Worm (Caenorhabditis elegans) whole organism, L2 larva: Measurements from ENCODE around the gene Y51H4A.941.

ENCODE experiments used
- C34F6.9 ChIP-seq: fragments of 150-350 bp; optimal IDR thresholded peaks from 2 replicates; lab custom pipeline; 2014; ENCODE audit warnings: missing biosample characterization, missing genetic modification characterization
- F13H6.1 ChIP-seq: sonication (generic microtip); optimal IDR thresholded peaks from 2 replicates; lab custom pipeline; 2016; ENCODE audit warnings: missing genetic modification characterization, missing compliant biosample characterization
- R02D3.7 ChIP-seq: fragments of 150-350 bp; optimal IDR thresholded peaks from 2 replicates; lab custom pipeline; 2014; ENCODE audit warnings: missing biosample characterization, missing genetic modification characterization
- Y55F3AM.14 ChIP-seq: fragments of 200-800 bp; sonication (Bioruptor generic); optimal IDR thresholded peaks from 2 replicates; lab custom pipeline; 2018; ENCODE audit warnings: mild to moderate bottlenecking, missing genetic modification characterization, missing compliant biosample characterization
- alr-1 ChIP-seq: fragments of 150-350 bp; optimal IDR thresholded peaks from 2 replicates; lab custom pipeline; 2014; ENCODE audit warnings: missing biosample characterization, missing genetic modification characterization
- aly-2 ChIP-seq: fragments of 150-350 bp; optimal IDR thresholded peaks from 2 replicates; lab custom pipeline; 2014; ENCODE audit warnings: missing biosample characterization, missing genetic modification characterization
- ama-1 ChIP-seq: fragments of 150-350 bp; optimal IDR thresholded peaks from 2 replicates; lab custom pipeline; 2018; ENCODE audit warnings: inconsistent platforms
- blmp-1 ChIP-seq: sonication (generic microtip); optimal IDR thresholded peaks from 2 replicates; lab custom pipeline; 2017; ENCODE audit warnings: missing genetic modification characterization, mild to moderate bottlenecking, missing compliant biosample characterization, antibody characterized with exemption, moderate library complexity; ENCODE audit not compliant: insufficient read depth
- ceh-16 ChIP-seq: fragments of 150-350 bp; optimal IDR thresholded peaks from 2 replicates; lab custom pipeline; 2014; ENCODE audit warnings: missing biosample characterization, missing genetic modification characterization
- ceh-82 ChIP-seq: fragments of 150-350 bp; optimal IDR thresholded peaks from 2 replicates; lab custom pipeline; 2014; ENCODE audit warnings: missing biosample characterization, missing genetic modification characterization
- crh-2 ChIP-seq: sonication (generic microtip); optimal IDR thresholded peaks from 2 replicates; lab custom pipeline; 2017; ENCODE audit warnings: missing biosample characterization, missing genetic modification characterization
- dmd-4 ChIP-seq: sonication (generic microtip); optimal IDR thresholded peaks from 2 replicates; lab custom pipeline; 2017; ENCODE audit warnings: missing biosample characterization, missing genetic modification characterization
- egl-27 ChIP-seq: sonication (generic microtip); optimal IDR thresholded peaks from 3 replicates; lab custom pipeline; 2017; ENCODE audit warnings: missing biosample characterization, missing genetic modification reagents, missing genetic modification characterization
- elt-1 ChIP-seq: fragments of 150-350 bp; optimal IDR thresholded peaks from 2 replicates; lab custom pipeline; 2014; ENCODE audit warnings: missing biosample characterization, missing genetic modification characterization
- elt-3 ChIP-seq: sonication (generic microtip); optimal IDR thresholded peaks from 2 replicates; lab custom pipeline; 2017; ENCODE audit warnings: missing biosample characterization, missing genetic modification characterization
- gmeb-1 ChIP-seq: fragments of 150-350 bp; optimal IDR thresholded peaks from 2 replicates; lab custom pipeline; 2014; ENCODE audit warnings: missing biosample characterization, missing genetic modification characterization
- lin-11 ChIP-seq: fragments of 150-350 bp; sonication (generic microtip); optimal IDR thresholded peaks from 2 replicates; lab custom pipeline; 2014; ENCODE audit warnings: missing biosample characterization, missing genetic modification characterization, inconsistent platforms, mixed read lengths
- lin-13 ChIP-seq: fragments of 150-350 bp; optimal IDR thresholded peaks from 2 replicates; lab custom pipeline; 2014; ENCODE audit warnings: missing biosample characterization, missing genetic modification reagents, missing genetic modification characterization
- lin-39 ChIP-seq: fragments of 150-350 bp; optimal IDR thresholded peaks from 2 replicates; lab custom pipeline; 2014; ENCODE audit warnings: missing biosample characterization, missing genetic modification reagents, missing genetic modification characterization
- lsy-2 ChIP-seq, 2 experiments: fragments of 150-350 bp in 1 of 2; sonication (generic microtip) in 1 of 2; optimal IDR thresholded peaks; 2 replicates each; lab custom pipeline; 2014 to 2017; ENCODE audit warnings: missing biosample characterization in 2 of 2, missing genetic modification characterization in 2 of 2
- mab-5 ChIP-seq: fragments of 150-350 bp; optimal IDR thresholded peaks from 2 replicates; lab custom pipeline; 2014; ENCODE audit warnings: missing biosample characterization, missing genetic modification characterization
- mbf-1 ChIP-seq: sonication (generic microtip); optimal IDR thresholded peaks from 2 replicates; lab custom pipeline; 2017; ENCODE audit warnings: missing biosample characterization, missing genetic modification characterization
- mdl-1 ChIP-seq, 2 experiments: fragments of 150-350 bp in 1 of 2; sonication (generic microtip) in 1 of 2; optimal IDR thresholded peaks; 2 replicates each; lab custom pipeline; 2017; ENCODE audit warnings: missing biosample characterization in 2 of 2, missing genetic modification characterization in 2 of 2
- nhr-10 ChIP-seq: sonication (generic microtip); optimal IDR thresholded peaks from 2 replicates; lab custom pipeline; 2017; ENCODE audit warnings: missing biosample characterization, missing genetic modification characterization
- nhr-11 ChIP-seq: fragments of 150-350 bp; optimal IDR thresholded peaks from 2 replicates; lab custom pipeline; 2014; ENCODE audit warnings: missing biosample characterization, missing genetic modification characterization
- nhr-12 ChIP-seq: fragments of 150-350 bp; optimal IDR thresholded peaks from 2 replicates; lab custom pipeline; 2014; ENCODE audit warnings: missing biosample characterization, missing genetic modification characterization
- nhr-129 ChIP-seq: fragments of 150-350 bp; optimal IDR thresholded peaks from 2 replicates; lab custom pipeline; 2014; ENCODE audit warnings: missing biosample characterization, missing genetic modification characterization
- nhr-21 ChIP-seq: fragments of 150-350 bp; optimal IDR thresholded peaks from 2 replicates; lab custom pipeline; 2014; ENCODE audit warnings: missing biosample characterization, missing genetic modification characterization
- nhr-23 ChIP-seq: fragments of 150-350 bp; optimal IDR thresholded peaks from 2 replicates; lab custom pipeline; 2014; ENCODE audit warnings: missing biosample characterization, missing genetic modification reagents, missing genetic modification characterization
- nhr-237 ChIP-seq: fragments of 150-350 bp; optimal IDR thresholded peaks from 2 replicates; lab custom pipeline; 2014; ENCODE audit warnings: missing biosample characterization, missing genetic modification characterization
- nhr-25 ChIP-seq: fragments of 150-350 bp; sonication (generic microtip); optimal IDR thresholded peaks from 3 replicates; lab custom pipeline; 2014; ENCODE audit warnings: missing biosample characterization, missing genetic modification characterization
- nhr-6 ChIP-seq: fragments of 150-350 bp; optimal IDR thresholded peaks from 2 replicates; lab custom pipeline; 2014; ENCODE audit warnings: missing biosample characterization, missing genetic modification characterization
- nhr-77 ChIP-seq: fragments of 150-350 bp; optimal IDR thresholded peaks from 2 replicates; lab custom pipeline; 2014; ENCODE audit warnings: missing biosample characterization, missing genetic modification characterization
- peb-1 ChIP-seq: fragments of 150-350 bp; optimal IDR thresholded peaks from 2 replicates; lab custom pipeline; 2014; ENCODE audit warnings: missing biosample characterization, missing genetic modification characterization
- sem-4 ChIP-seq: fragments of 150-350 bp; optimal IDR thresholded peaks from 2 replicates; lab custom pipeline; 2014; ENCODE audit warnings: missing biosample characterization, missing genetic modification reagents, missing genetic modification characterization
- skn-1 ChIP-seq: sonication (generic microtip); optimal IDR thresholded peaks from 2 replicates; lab custom pipeline; 2017; ENCODE audit warnings: missing biosample characterization, missing genetic modification characterization
- sma-3 ChIP-seq: sonication (generic microtip); optimal IDR thresholded peaks from 2 replicates; lab custom pipeline; 2016; ENCODE audit warnings: missing genetic modification reagents, missing genetic modification characterization, missing compliant biosample characterization
- sma-9 ChIP-seq, 2 experiments: fragments of 150-350 bp in 1 of 2; sonication (generic microtip) in 1 of 2; optimal IDR thresholded peaks; 2 replicates each; lab custom pipeline; 2014 to 2016; ENCODE audit warnings: missing genetic modification characterization in 2 of 2, mild to moderate bottlenecking in 1 of 2, missing biosample characterization in 1 of 2, missing compliant biosample characterization in 1 of 2, missing genetic modification reagents in 1 of 2, moderate library complexity in 1 of 2
- snpc-4 ChIP-seq: fragments of 150-350 bp; optimal IDR thresholded peaks from 2 replicates; lab custom pipeline; 2014; ENCODE audit warnings: missing biosample characterization, missing genetic modification characterization
- unc-39 ChIP-seq: fragments of 150-350 bp; optimal IDR thresholded peaks from 2 replicates; lab custom pipeline; 2014; ENCODE audit warnings: missing biosample characterization, missing genetic modification characterization
- unc-55 ChIP-seq: fragments of 150-350 bp; sonication (generic microtip); optimal IDR thresholded peaks from 3 replicates; lab custom pipeline; 2014; ENCODE audit warnings: missing biosample characterization, missing genetic modification reagents, missing genetic modification characterization
- zag-1 ChIP-seq: fragments of 150-350 bp; optimal IDR thresholded peaks from 2 replicates; lab custom pipeline; 2014; ENCODE audit warnings: missing biosample characterization, missing genetic modification characterization
- ztf-1 ChIP-seq: fragments of 200-800 bp; sonication (Bioruptor generic); conservative IDR thresholded peaks from 2 replicates; pipeline ENCODE4 v1.3.6; 2022; ENCODE audit warnings: missing genetic modification characterization, missing compliant biosample characterization
- ztf-11 ChIP-seq: sonication (generic microtip); optimal IDR thresholded peaks from 2 replicates; lab custom pipeline; 2017; ENCODE audit warnings: missing biosample characterization, missing genetic modification characterization

Y51H4A.941 gene

DNA sequence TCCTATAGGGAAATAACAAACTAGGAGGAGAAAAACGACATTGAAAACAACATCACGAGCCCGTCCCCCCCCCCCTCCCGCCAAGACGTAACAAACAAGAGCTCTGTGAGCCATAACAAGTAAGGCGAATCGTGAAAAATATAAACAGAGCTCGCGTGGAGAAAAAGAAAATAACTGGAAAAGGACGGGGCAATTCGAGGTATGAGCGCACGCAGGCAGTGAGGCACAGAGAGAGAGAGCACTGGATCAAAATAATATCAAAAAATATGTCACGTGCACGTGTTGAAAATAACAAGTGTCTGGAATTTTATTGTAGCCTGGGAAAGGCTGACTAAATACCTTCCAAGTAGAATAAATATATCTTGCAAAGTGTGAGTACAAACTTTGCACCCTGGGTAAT is 35.7 kb downstream of the Y51H4A.941 start:
- TF ChIP-seq nhr-21 (tag; lab: Kevin White, UChicago) (peak; percentile 17), ztf-1 (no peak), lsy-2 (tag; optimal IDR thresholded peaks at IDR 0.05; lab: Kevin White, UChicago) (peak in 1 of 2 experiments; percentile 43), unc-55 (GFP tag; lab: Kevin White, UChicago) (no peak), zag-1 (no peak), nhr-11 (tag; lab: Kevin White, UChicago) (no peak), lin-13 (no peak), snpc-4 (tag; lab: Kevin White, UChicago) (no peak), lin-39 (tag; lab: Kevin White, UChicago) (no peak), ama-1 (lab: Kevin White, UChicago) (no peak), sem-4 (no peak), mdl-1 (tag; optimal IDR thresholded peaks at IDR 0.05; lab: Kevin White, UChicago) (no peak), aly-2 (tag; lab: Kevin White, UChicago) (no peak), unc-39 (no peak), nhr-129 (tag; lab: Kevin White, UChicago) (no peak), nhr-6 (no peak), Y55F3AM.14 (GFP tag; lab: Kevin White, UChicago) (no peak), mab-5 (tag; lab: Kevin White, UChicago) (no peak), lin-11 (tag; lab: Kevin White, UChicago) (peak; percentile 53), nhr-10 (no peak), gmeb-1 (tag; lab: Kevin White, UChicago) (no peak), dmd-4 (tag; lab: Kevin White, UChicago) (no peak), elt-3 (tag; lab: Kevin White, UChicago) (no peak), elt-1 (tag; lab: Kevin White, UChicago) (no peak), C34F6.9 (tag; lab: Kevin White, UChicago) (peak; percentile 54), ceh-82 (no peak), nhr-23 (tag; lab: Kevin White, UChicago) (no peak), ztf-11 (no peak), ceh-16 (no peak), R02D3.7 (tag; lab: Kevin White, UChicago) (no peak), F13H6.1 (tag; lab: Kevin White, UChicago) (no peak), nhr-25 (tag; lab: Kevin White, UChicago) (no peak), blmp-1 (tag; lab: Kevin White, UChicago) (no peak), nhr-77 (no peak), alr-1 (tag; lab: Kevin White, UChicago) (no peak), egl-27 (tag; lab: Kevin White, UChicago) (no peak), sma-9 (GFP tag; optimal IDR thresholded peaks at IDR 0.05; lab: Kevin White, UChicago) (peak; percentile 10), sma-9 (tag; optimal IDR thresholded peaks at IDR 0.05; lab: Kevin White, UChicago) (no peak), peb-1 (tag; lab: Kevin White, UChicago) (no peak), nhr-12 (tag; lab: Kevin White, UChicago) (no peak), crh-2 (tag; lab: Kevin White, UChicago) (peak; percentile 31)

DNA sequence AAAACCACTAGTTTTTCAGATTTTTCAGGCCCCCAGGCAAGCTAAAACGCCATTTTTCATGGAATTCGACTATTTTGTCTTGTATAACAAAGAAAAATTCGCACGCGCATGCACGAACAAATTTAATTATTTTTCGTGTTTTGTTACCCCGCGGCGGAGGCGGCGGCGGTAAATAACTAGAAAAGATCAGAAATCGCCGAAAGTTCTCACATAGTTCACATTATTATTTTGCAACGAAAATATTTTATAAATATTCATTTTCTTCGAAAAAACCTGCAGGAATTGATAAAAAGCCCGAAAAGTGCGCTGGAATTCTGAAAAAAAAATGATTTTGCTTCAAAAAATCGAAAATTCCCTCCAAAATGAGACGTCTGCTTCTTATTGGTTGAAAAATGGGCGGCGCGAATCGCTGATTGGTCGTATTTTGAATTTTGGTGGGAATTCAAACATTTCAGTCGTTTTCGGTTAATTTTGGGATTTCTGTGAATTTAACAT is 36.9 kb downstream of the Y51H4A.941 start:
- no peak for TF ChIP-seq mab-5 (tag; lab: Kevin White, UChicago)
- TF ChIP-seq elt-3 (tag; lab: Kevin White, UChicago), result no peak
- TF ChIP-seq lin-13, result no peak
- TF ChIP-seq lin-11 (tag; lab: Kevin White, UChicago), result no peak
- no peak for TF ChIP-seq nhr-237 (tag; lab: Kevin White, UChicago)
- TF ChIP-seq ceh-16, result no peak
- TF ChIP-seq mbf-1, result no peak
- no peak for TF ChIP-seq nhr-77
- TF ChIP-seq gmeb-1 (tag; lab: Kevin White, UChicago), result no peak
- no peak for TF ChIP-seq Y55F3AM.14 (GFP tag; lab: Kevin White, UChicago)
- no peak for TF ChIP-seq alr-1 (tag; lab: Kevin White, UChicago)
- TF ChIP-seq F13H6.1 (tag; lab: Kevin White, UChicago), result no peak
- no peak for TF ChIP-seq R02D3.7 (tag; lab: Kevin White, UChicago)
- TF ChIP-seq skn-1, result no peak
- TF ChIP-seq snpc-4 (tag; lab: Kevin White, UChicago), result no peak
- no peak for TF ChIP-seq nhr-6
- TF ChIP-seq egl-27 (tag; lab: Kevin White, UChicago), result no peak
- no peak for TF ChIP-seq sma-3 (GFP tag; lab: Kevin White, UChicago)
